Worm (Caenorhabditis elegans) whole organism, early embryonic: ENCODE results near the gene chil-2.

Source experiments
- B0310.2 ChIP-seq: sonication (generic microtip); optimal IDR thresholded peaks from 2 replicates; lab custom pipeline; 2016; ENCODE audit warnings: mild to moderate bottlenecking, missing genetic modification characterization, missing compliant biosample characterization
- F13C5.2 ChIP-seq: sonication (generic microtip); optimal IDR thresholded peaks from 2 replicates; lab custom pipeline; 2017; ENCODE audit warnings: mild to moderate bottlenecking, missing genetic modification characterization, inconsistent platforms, missing compliant biosample characterization
- aly-1 ChIP-seq: sonication (generic microtip); optimal IDR thresholded peaks from 2 replicates; lab custom pipeline; 2016; ENCODE audit warnings: missing genetic modification characterization, missing compliant biosample characterization
- ama-1 ChIP-seq: fragments of 150-350 bp; optimal IDR thresholded peaks from 2 replicates; lab custom pipeline; 2014
- ceh-13 ChIP-seq: fragments of 200-800 bp; sonication (Bioruptor generic); optimal IDR thresholded peaks from 2 replicates; lab custom pipeline; 2018; ENCODE audit warnings: mild to moderate bottlenecking, missing genetic modification characterization, missing compliant biosample characterization
- ceh-36 ChIP-seq: sonication (generic microtip); optimal IDR thresholded peaks from 2 replicates; lab custom pipeline; 2016; ENCODE audit warnings: missing genetic modification characterization, inconsistent platforms, missing compliant biosample characterization
- ets-7 ChIP-seq: sonication (generic microtip); optimal IDR thresholded peaks from 2 replicates; lab custom pipeline; 2016; ENCODE audit warnings: missing genotype, missing genetic modification characterization, missing compliant biosample characterization
- flt-1 ChIP-seq: fragments of 200-800 bp; sonication (Bioruptor generic); IDR thresholded peaks from 2 replicates; pipeline ENCODE4 v1.3.6; 2022; ENCODE audit warnings: missing genetic modification characterization, missing compliant biosample characterization
- hmbx-1 ChIP-seq: sonication (generic microtip); optimal IDR thresholded peaks from 2 replicates; lab custom pipeline; 2016; ENCODE audit warnings: mild to moderate bottlenecking, missing genetic modification characterization, missing compliant biosample characterization
- hmg-4 ChIP-seq: fragments of 200-800 bp; sonication (Bioruptor generic); optimal IDR thresholded peaks from 2 replicates; lab custom pipeline; 2018; ENCODE audit warnings: mild to moderate bottlenecking, missing genetic modification characterization, missing compliant biosample characterization
- hnd-1 ChIP-seq: sonication (generic microtip); optimal IDR thresholded peaks from 2 replicates; lab custom pipeline; 2016; ENCODE audit warnings: missing genetic modification characterization, missing compliant biosample characterization
- pes-1 ChIP-seq: fragments of 200-800 bp; sonication (Bioruptor generic); IDR thresholded peaks from 2 replicates; pipeline ENCODE4 v1.3.6; 2022; ENCODE audit warnings: missing genetic modification reagents, missing genetic modification characterization, missing compliant biosample characterization
- scrt-1 ChIP-seq: fragments of 200-800 bp; sonication (Bioruptor generic); IDR thresholded peaks from 2 replicates; pipeline ENCODE4 v1.3.6; 2022; ENCODE audit warnings: missing genetic modification characterization, missing compliant biosample characterization
- sea-1 ChIP-seq: fragments of 200-800 bp; sonication (Bioruptor generic); conservative IDR thresholded peaks from 2 replicates; pipeline ENCODE4 v1.3.6; 2022; ENCODE audit warnings: missing genetic modification characterization, missing compliant biosample characterization
- tbx-11 ChIP-seq: fragments of 200-800 bp; sonication (Bioruptor generic); IDR thresholded peaks from 2 replicates; pipeline ENCODE4 v1.3.6; 2022; ENCODE audit warnings: missing genetic modification characterization, missing compliant biosample characterization
- tbx-37 ChIP-seq: fragments of 200-800 bp; sonication (Bioruptor generic); conservative IDR thresholded peaks from 2 replicates; pipeline ENCODE4 v1.3.6; 2022; ENCODE audit warnings: missing genetic modification reagents, missing genetic modification characterization, missing compliant biosample characterization
- tra-4 ChIP-seq: sonication (generic microtip); optimal IDR thresholded peaks from 2 replicates; lab custom pipeline; 2017; ENCODE audit warnings: missing genetic modification characterization, missing compliant biosample characterization

Gene chil-2

DNA sequence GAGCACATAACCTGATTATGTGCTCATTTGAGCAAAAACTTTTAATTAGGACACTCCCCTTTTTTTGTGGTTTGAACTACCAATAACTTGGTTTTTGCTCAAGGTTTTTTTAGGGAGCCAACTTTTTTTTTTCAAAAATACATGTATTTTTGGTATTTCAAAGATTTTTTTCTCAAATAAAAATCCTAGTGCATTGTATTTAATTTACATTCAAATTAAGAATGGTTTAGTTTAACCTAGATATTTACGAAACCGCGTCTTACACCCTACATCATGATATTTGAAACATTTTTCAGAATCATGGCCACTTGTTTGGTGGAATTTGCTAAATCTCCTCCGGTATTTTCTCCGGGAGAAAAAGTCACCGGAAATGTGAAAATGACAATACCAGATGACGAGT is 39.5 kb downstream of the chil-2 start, which contains the start of gene arrd-5:
Gene arrd-5, plus strand, starts transcription at position 301 of the 400 bp plus-strand sequence.
- TF ChIP-seq B0310.2 (no peak), ets-7 (tag; lab: Kevin White, UChicago) (no peak), ceh-13 (GFP tag; lab: Kevin White, UChicago) (no peak), hnd-1 (tag; lab: Kevin White, UChicago) (no peak), scrt-1 (no peak), flt-1 (GFP tag; lab: Robert Waterston, UW) (no peak), tbx-11 (GFP tag; lab: Robert Waterston, UW) (no peak), ceh-36 (tag; lab: Kevin White, UChicago) (no peak), aly-1 (no peak), tra-4 (tag; lab: Kevin White, UChicago) (no peak), sea-1 (no peak), hmg-4 (GFP tag; lab: Kevin White, UChicago) (no peak), tbx-37 (GFP tag; lab: Robert Waterston, UW) (no peak), F13C5.2 (no peak), hmbx-1 (tag; lab: Kevin White, UChicago) (no peak)

DNA sequence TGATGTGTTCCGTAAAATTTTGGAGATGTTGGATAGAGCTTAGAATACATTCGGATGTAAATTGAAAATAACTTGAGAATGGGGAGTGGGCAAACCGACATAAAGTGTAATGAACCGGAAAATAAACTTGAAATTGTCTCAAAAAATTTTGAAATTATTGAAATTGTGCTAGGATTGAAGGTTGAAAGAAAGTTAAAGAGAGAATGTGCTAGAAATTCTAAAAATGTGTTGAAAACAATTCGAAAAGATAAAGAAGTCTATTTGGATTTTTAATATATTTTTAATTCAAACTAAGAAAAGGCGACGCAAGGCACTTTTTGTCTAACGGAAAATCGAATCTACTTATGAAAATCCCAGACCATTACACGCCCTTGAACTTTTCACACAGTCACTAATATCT is 40.6 kb downstream of the chil-2 start, which contains the start of gene ZK938.3:
Gene ZK938.3, minus strand, starts transcription at position 101 of the 400 bp plus-strand sequence.
- TF ChIP-seq sea-1, result no peak
- TF ChIP-seq tbx-37 (GFP tag; lab: Robert Waterston, UW), result no peak
- TF ChIP-seq F13C5.2, result no peak
- no peak for TF ChIP-seq ceh-36 (tag; lab: Kevin White, UChicago)
- no peak for TF ChIP-seq hmbx-1 (tag; lab: Kevin White, UChicago)
- TF ChIP-seq flt-1 (GFP tag; lab: Robert Waterston, UW), result no peak
- no peak for TF ChIP-seq aly-1
- no peak for TF ChIP-seq hnd-1 (tag; lab: Kevin White, UChicago)
- TF ChIP-seq pes-1 (GFP tag; lab: Robert Waterston, UW), result no peak
- no peak for TF ChIP-seq tbx-11 (GFP tag; lab: Robert Waterston, UW)
- no peak for TF ChIP-seq tra-4 (tag; lab: Kevin White, UChicago)

ce11 chrII:9831033-9831432 is 43.4 kb downstream of the chil-2 start, which contains the start of gene ZK938.12:
TSS of gene ZK938.12 (plus strand) at chrII:9831333.
- TF ChIP-seq flt-1 (GFP tag; lab: Robert Waterston, UW), result no peak
- no peak for TF ChIP-seq tra-4 (tag; lab: Kevin White, UChicago)

ce11 chrII:9829108-9829507 is 45.3 kb downstream of the chil-2 start, which contains the start of gene ZK938.1:
TSS of gene ZK938.1 (plus strand) at chrII:9829408.
- no peak for TF ChIP-seq ceh-36 (tag; lab: Kevin White, UChicago)
- no peak for TF ChIP-seq tra-4 (tag; lab: Kevin White, UChicago)
- no peak for TF ChIP-seq aly-1
- TF ChIP-seq sea-1, result no peak
- TF ChIP-seq flt-1 (GFP tag; lab: Robert Waterston, UW), result no peak
- no peak for TF ChIP-seq ama-1 (lab: Kevin White, UChicago)
- no peak for TF ChIP-seq hmg-4 (GFP tag; lab: Kevin White, UChicago)
- no peak for TF ChIP-seq tbx-11 (GFP tag; lab: Robert Waterston, UW)
- TF ChIP-seq scrt-1, result no peak
- no peak for TF ChIP-seq hmbx-1 (tag; lab: Kevin White, UChicago)
- no peak for TF ChIP-seq ceh-13 (GFP tag; lab: Kevin White, UChicago)
- TF ChIP-seq B0310.2, result no peak
- no peak for TF ChIP-seq hnd-1 (tag; lab: Kevin White, UChicago)

DNA sequence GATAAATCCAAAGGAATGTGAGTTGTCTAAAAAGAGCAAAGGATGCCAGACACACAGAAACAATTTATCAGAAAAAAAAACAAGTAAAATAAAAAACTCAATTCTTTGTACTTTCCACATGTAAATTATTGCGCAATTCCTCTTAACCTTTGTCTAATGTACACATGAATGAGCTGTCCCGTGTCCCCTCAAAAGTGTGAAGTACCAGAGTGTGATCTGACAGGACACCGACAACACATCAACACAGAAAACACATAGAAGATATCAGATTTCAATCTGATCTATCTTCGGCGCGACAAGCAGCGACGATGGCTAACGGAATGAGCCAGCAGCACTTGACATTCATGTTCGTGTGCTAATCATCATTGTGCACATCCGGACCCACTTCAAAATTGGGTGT is 45.9 kb downstream of the chil-2 start:
- TF ChIP-seq F13C5.2 (no peak), B0310.2 (no peak), scrt-1 (no peak), flt-1 (GFP tag; lab: Robert Waterston, UW) (no peak), hnd-1 (tag; lab: Kevin White, UChicago) (no peak), ets-7 (tag; lab: Kevin White, UChicago) (no peak), tbx-11 (GFP tag; lab: Robert Waterston, UW) (no peak)

ce11 chrII:9827852-9828251 is 46.6 kb downstream of the chil-2 start, which contains the start of gene eyg-1:
TSS of gene eyg-1 (minus strand) at chrII:9827952.
- TF ChIP-seq ceh-36 (tag; lab: Kevin White, UChicago), result no peak
- no peak for TF ChIP-seq aly-1
- TF ChIP-seq B0310.2, result no peak
- no peak for TF ChIP-seq hnd-1 (tag; lab: Kevin White, UChicago)
- TF ChIP-seq ama-1 (lab: Kevin White, UChicago), result no peak
- no peak for TF ChIP-seq ets-7 (tag; lab: Kevin White, UChicago)
- TF ChIP-seq flt-1 (GFP tag; lab: Robert Waterston, UW), result no peak

DNA sequence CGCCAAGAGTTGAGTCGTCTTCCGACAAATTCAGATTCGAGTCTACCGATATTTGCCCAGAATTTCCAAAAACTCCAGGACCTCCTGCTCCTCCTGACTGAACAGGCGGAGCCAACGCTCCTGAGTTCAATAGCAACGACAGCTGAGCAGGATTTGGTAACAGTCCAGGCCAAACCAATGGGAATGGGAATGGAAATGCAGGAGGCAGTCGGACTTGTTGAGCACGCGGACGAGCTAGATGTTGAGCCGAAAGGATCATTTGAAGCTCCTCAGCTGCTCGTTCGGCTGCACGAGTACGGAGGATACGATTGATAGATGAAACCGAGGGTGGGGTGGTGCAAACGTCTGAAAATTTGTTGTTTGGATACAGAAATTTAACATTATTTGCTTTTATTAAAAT is 47.5 kb downstream of the chil-2 start:
- TF ChIP-seq tra-4 (tag; lab: Kevin White, UChicago) (no peak), hmg-4 (GFP tag; lab: Kevin White, UChicago) (no peak), hmbx-1 (tag; lab: Kevin White, UChicago) (no peak), ets-7 (tag; lab: Kevin White, UChicago) (no peak)
